Fruit fly (Drosophila melanogaster): ENCODE results near the gene CG7730.

CG7730 gene

DNA sequence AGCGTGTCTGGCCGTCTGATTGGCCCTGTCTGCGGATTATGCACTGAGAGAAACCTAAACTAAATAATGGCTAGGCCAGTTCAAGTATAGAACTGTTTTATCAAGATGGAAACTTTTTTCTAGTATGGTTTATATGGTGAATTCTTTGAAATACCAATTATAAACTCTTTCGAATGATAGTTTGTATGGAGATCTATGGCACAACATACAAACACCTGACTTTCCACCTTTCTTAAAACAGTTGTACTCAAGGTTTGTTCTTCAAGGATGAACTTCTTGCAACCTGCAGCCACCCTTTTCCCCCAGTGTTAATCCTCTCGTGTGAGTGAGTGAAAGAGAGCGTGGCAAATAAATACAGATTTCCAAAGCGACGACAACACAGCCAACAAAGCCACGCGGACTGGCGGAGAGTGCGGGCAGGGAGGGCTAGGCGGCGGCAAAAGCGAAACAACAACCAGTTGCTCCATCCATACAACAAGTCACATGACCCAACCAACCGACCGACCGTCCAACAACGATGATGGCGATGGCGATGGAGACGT lies 23.0 kb upstream of the CG7730 start:
- TF ChIP-seq shn (GFP tag; optimal IDR thresholded peaks at IDR 0.05) = peak; percentile 92
- TF ChIP-seq CG15269 (tag; optimal IDR thresholded peaks at IDR 0.05) = peak; percentile 92
- peak; percentile 85 for TF ChIP-seq Ssrp (tag; optimal IDR thresholded peaks at IDR 0.05)
- peak; percentile 85 for TF ChIP-seq CG9727 (GFP tag; optimal IDR thresholded peaks at IDR 0.05)
- TF ChIP-seq CG3726 (GFP tag; IDR thresholded peaks at IDR 0.05) = peak; percentile 76; the same call in 2 of the 3 replicates
- TF ChIP-seq gce (GFP tag; IDR thresholded peaks at IDR 0.05) = peak; percentile 60; the same call in 1 of the 3 replicates
- TF ChIP-seq usp (GFP tag; optimal IDR thresholded peaks at IDR 0.05) = no peak
- peak; percentile 73 for TF ChIP-seq dm (GFP tag; optimal IDR thresholded peaks at IDR 0.05)
- no peak for TF ChIP-seq fd102C (GFP tag; optimal IDR thresholded peaks at IDR 0.05)
- TF ChIP-seq CG33213 (GFP tag; optimal IDR thresholded peaks at IDR 0.05) = peak; percentile 77
- peak; percentile 88 to 90 for TF ChIP-seq dpn (GFP tag; optimal IDR thresholded peaks at IDR 0.05)
- TF ChIP-seq CG15011 (GFP tag; optimal IDR thresholded peaks at IDR 0.05) = peak; percentile 85
- peak; percentile 86 for TF ChIP-seq tio (GFP tag; optimal IDR thresholded peaks at IDR 0.05)
- peak; percentile 62 for TF ChIP-seq E2f2 (GFP tag; IDR thresholded peaks at IDR 0.05)
- peak; percentile 55 for TF ChIP-seq Ets97D (GFP tag; optimal IDR thresholded peaks at IDR 0.05)
- TF ChIP-seq CG17361 (GFP tag; IDR thresholded peaks at IDR 0.05) = peak; percentile 88
- peak; percentile 99 for TF ChIP-seq Ets65A (GFP tag)
- peak; percentile 84 for TF ChIP-seq lab (GFP tag; optimal IDR thresholded peaks at IDR 0.05)
- peak; percentile 47 for TF ChIP-seq scrt (GFP tag; optimal IDR thresholded peaks at IDR 0.05)
- TF ChIP-seq CG10462 (GFP tag; optimal IDR thresholded peaks at IDR 0.05) = peak; percentile 48
- peak; percentile 79 for TF ChIP-seq jing (GFP tag; optimal IDR thresholded peaks at IDR 0.05)
- TF ChIP-seq kah (GFP tag; optimal IDR thresholded peaks at IDR 0.05) = peak; percentile 57
- TF ChIP-seq psq (GFP tag; optimal IDR thresholded peaks at IDR 0.05) = no peak
- TF ChIP-seq Oli (tag; optimal IDR thresholded peaks at IDR 0.05) = peak; percentile 93
- peak; percentile 75 for TF ChIP-seq CG18764 (GFP tag; optimal IDR thresholded peaks at IDR 0.05)
- peak; percentile 89 for TF ChIP-seq HLH54F (GFP tag; optimal IDR thresholded peaks at IDR 0.05)
- TF ChIP-seq pan (optimal IDR thresholded peaks at IDR 0.05) = no peak
- TF ChIP-seq pan (GFP tag; optimal IDR thresholded peaks at IDR 0.05 in 1 of 2, IDR thresholded peaks at IDR 0.05 in 1 of 2) = peak in 1 of 2 experiments; percentile 89
- 0 out of 2 replicates have a peak, but pooled peaks have one; percentile 25 for TF ChIP-seq CG8765 (GFP tag; IDR thresholded peaks at IDR 0.05)
- TF ChIP-seq CG6791 (GFP tag; IDR thresholded peaks at IDR 0.05; ENCODE audit: partially characterized antibody) = no peak
- no peak for TF ChIP-seq Opbp (GFP tag; IDR thresholded peaks at IDR 0.05; ENCODE audit: partially characterized antibody)
- peak; percentile 73 for TF ChIP-seq Mes4 (GFP tag; optimal IDR thresholded peaks at IDR 0.05)
- TF ChIP-seq sim (GFP tag; IDR thresholded peaks at IDR 0.05) = peak; percentile 50; the same call in 1 of the 2 replicates
- peak; percentile 49 for TF ChIP-seq grn (GFP tag; optimal IDR thresholded peaks at IDR 0.05)
- TF ChIP-seq btn (GFP tag; optimal IDR thresholded peaks at IDR 0.05) = peak; percentile 79
- peak; percentile 82 to 95 for TF ChIP-seq Hr51 (GFP tag; optimal IDR thresholded peaks at IDR 0.05)
- no peak for TF ChIP-seq kni (GFP tag; optimal IDR thresholded peaks at IDR 0.05)
- TF ChIP-seq CG8924 (tag; optimal IDR thresholded peaks at IDR 0.05) = peak; percentile 91
- peak; percentile 85 for TF ChIP-seq CG8089 (GFP tag; optimal IDR thresholded peaks at IDR 0.05)
- TF ChIP-seq Taf1 (GFP tag; IDR thresholded peaks at IDR 0.05) = peak; percentile 67
- TF ChIP-seq row (GFP tag; IDR thresholded peaks at IDR 0.05) = peak; percentile 83
- TF ChIP-seq CG31388 (GFP tag; optimal IDR thresholded peaks at IDR 0.05) = peak; percentile 80
- TF ChIP-seq Blimp-1 (GFP tag; optimal IDR thresholded peaks at IDR 0.05) = peak; percentile 80
- peak; percentile 61 for TF ChIP-seq CG34376 (GFP tag; optimal IDR thresholded peaks at IDR 0.05)
- TF ChIP-seq ewg (GFP tag; optimal IDR thresholded peaks at IDR 0.05) = peak; percentile 73
- peak; percentile 80 for TF ChIP-seq ttk (GFP tag; IDR thresholded peaks at IDR 0.05)
- peak; percentile 91 for TF ChIP-seq tgo (GFP tag; IDR thresholded peaks at IDR 0.05)
- 0 out of 2 replicates have a peak, but pooled peaks have one; percentile 35 for TF ChIP-seq CG17612 (GFP tag; IDR thresholded peaks at IDR 0.05)
- TF ChIP-seq Scr (GFP tag; IDR thresholded peaks at IDR 0.05; ENCODE audit: partially characterized antibody) = no peak
- peak; percentile 90 for TF ChIP-seq emc (GFP tag; optimal IDR thresholded peaks at IDR 0.05)
